Worm (Caenorhabditis elegans): Measurements from ENCODE around the gene best-22.

Gene best-22

DNA sequence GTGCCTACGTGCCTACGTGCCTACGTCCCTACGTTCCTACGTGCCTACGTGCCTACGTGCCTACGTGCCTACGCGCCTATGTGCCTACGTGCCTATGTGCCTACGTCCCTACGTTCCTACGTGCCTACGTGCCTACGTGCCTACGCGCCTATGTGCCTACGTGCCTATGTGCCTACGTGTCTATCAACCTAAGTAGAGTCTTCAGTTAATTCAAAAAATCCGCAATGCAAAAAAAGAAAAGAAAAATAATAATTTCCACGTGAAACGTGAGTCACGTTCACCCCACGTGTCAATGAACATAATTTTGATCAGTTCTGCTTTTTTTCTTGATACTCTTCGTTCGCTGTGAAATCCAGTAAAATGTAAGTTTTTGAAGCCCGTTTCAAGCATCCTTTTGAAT is 22.8 kb upstream of the best-22 start, which contains the start of gene F19B6.3:
Gene F19B6.3, plus strand, starts transcription at position 301 of the 400 bp plus-strand sequence.
- 0 out of 2 replicates have a peak, but pooled peaks have one; percentile 9 for TF ChIP-seq egl-43 (GFP tag; IDR thresholded peaks at IDR 0.05)

DNA sequence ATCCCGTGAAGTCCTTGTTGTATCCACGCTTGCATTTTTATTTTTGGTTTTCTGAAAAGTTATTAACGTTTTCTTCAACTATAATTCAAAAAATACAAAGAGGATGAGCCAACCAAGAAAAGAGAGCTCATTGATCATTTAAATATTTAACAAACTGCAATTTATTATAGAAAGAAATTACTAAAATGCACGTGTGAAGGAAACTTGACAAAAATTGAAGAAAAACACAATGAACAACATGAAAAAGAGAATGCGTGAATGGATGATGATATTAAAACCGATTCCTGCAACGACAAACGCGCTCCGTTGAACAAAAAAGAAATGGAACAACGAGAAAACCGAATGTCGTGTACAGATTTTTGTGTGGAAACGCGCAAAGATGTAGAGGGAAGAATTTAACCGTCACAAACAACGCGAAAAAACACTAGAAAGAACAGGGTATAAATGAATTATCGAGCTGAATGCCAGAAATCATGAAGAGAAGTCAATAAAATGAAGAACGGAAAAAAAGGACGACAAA is 18.8 kb upstream of the best-22 start, which contains the start of gene ufd-1:
Gene ufd-1, minus strand, starts transcription at position 51 of the 520 bp plus-strand sequence.
- TF ChIP-seq mes-2 (tag; optimal IDR thresholded peaks at IDR 0.05; ENCODE audit: poor library complexity, severe bottlenecking) (peak; percentile 37), aly-2 (tag; optimal IDR thresholded peaks at IDR 0.05) (no peak), lin-38 (GFP tag; IDR thresholded peaks at IDR 0.05) (peak; percentile 42), nhr-28 (tag; optimal IDR thresholded peaks at IDR 0.05) (peak; percentile 58), mep-1 (tag; optimal IDR thresholded peaks at IDR 0.05) (peak; percentile 51), dpl-1 (GFP tag; optimal IDR thresholded peaks at IDR 0.05) (peak; percentile 13), unc-130 (GFP tag; optimal IDR thresholded peaks at IDR 0.05) (no peak), tra-1 (GFP tag; IDR thresholded peaks at IDR 0.05) (no peak), snpc-4 (tag; optimal IDR thresholded peaks at IDR 0.05) (no peak), ama-1 (optimal IDR thresholded peaks at IDR 0.05) (peak; percentile 29)

DNA sequence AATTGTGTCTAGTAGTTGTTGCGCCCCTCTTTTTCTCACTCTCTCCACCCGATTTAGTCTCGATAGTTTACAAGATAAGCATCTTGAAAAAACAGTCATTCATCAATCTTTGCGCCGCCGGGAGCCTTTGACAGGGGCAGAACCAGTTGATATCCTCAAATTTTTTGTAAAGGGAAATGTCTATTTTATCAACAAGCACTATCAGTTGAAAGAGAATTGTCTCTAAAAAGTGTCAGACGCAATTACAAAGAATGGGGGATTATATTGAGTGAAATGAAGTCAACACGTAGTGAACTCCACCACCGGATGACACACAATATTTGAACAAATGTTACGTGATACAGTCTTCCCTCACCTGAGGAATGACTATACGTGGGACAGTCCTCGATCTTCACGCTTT is 15.6 kb upstream of the best-22 start:
- TF ChIP-seq ceh-44 (GFP tag; IDR thresholded peaks at IDR 0.05), result no peak
- no peak for TF ChIP-seq vab-7 (GFP tag; IDR thresholded peaks at IDR 0.05)
- TF ChIP-seq hlh-30 (tag; optimal IDR thresholded peaks at IDR 0.05; ENCODE audit: insufficient read depth), result no peak
- TF ChIP-seq nhr-28 (tag; optimal IDR thresholded peaks at IDR 0.05), result peak; percentile 18
- TF ChIP-seq dve-1 (tag; optimal IDR thresholded peaks at IDR 0.05; ENCODE audit: insufficient read depth), result peak; percentile 17
- TF ChIP-seq hlh-11 (tag; optimal IDR thresholded peaks at IDR 0.05), result no peak
- TF ChIP-seq ceh-28 (tag; optimal IDR thresholded peaks at IDR 0.05), result no peak
- TF ChIP-seq F26F4.8 (GFP tag; conservative IDR thresholded peaks at IDR 0.05), result no peak
- TF ChIP-seq nhr-77 (tag; optimal IDR thresholded peaks at IDR 0.05), result no peak
- no peak for TF ChIP-seq tra-1 (GFP tag; IDR thresholded peaks at IDR 0.05)
- no peak for TF ChIP-seq D1046.2 (GFP tag; IDR thresholded peaks at IDR 0.05)
- no peak for TF ChIP-seq mdt-29 (GFP tag; IDR thresholded peaks at IDR 0.05)
- TF ChIP-seq madf-5 (GFP tag; IDR thresholded peaks at IDR 0.05), result peak in 1 of 2 experiments; percentile 61; a peak in 1 of 4 replicates
- TF ChIP-seq egl-27 (tag; optimal IDR thresholded peaks at IDR 0.05), result no peak
- no peak for TF ChIP-seq attf-4 (tag; optimal IDR thresholded peaks at IDR 0.05)
- TF ChIP-seq dmd-6 (GFP tag; IDR thresholded peaks at IDR 0.05), result peak; percentile 42; the same call in 1 of the 2 replicates
- no peak for TF ChIP-seq ztf-11 (tag; optimal IDR thresholded peaks at IDR 0.05)
- TF ChIP-seq jun-1 (tag; optimal IDR thresholded peaks at IDR 0.05), result no peak
- TF ChIP-seq nhr-111 (GFP tag; optimal IDR thresholded peaks at IDR 0.05), result no peak
- no peak for TF ChIP-seq arid-1 (GFP tag; conservative IDR thresholded peaks at IDR 0.05)
- TF ChIP-seq Y75B8A.6 (GFP tag; IDR thresholded peaks at IDR 0.05), result no peak

DNA sequence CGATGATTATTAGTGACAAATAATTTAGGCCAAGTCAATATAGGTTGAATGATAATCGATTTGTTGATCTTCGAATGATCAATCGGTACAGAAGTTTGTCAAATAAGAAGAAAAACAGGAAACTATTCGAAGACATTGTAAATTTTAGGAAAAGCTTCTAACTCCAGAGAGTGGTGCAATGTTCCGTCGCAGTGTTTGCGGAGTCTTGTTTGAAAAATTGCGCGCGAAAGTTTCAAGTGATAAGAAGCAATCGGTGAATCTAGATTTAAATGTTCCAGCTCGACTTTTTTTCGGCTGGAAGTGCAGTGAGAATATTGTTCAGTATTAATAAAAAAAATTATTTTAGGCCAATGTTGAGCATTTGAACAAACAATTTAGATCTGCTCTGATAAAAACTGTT is 15.0 kb upstream of the best-22 start:
- TF ChIP-seq lir-3 (tag; optimal IDR thresholded peaks at IDR 0.05) (no peak), dpl-1 (GFP tag; optimal IDR thresholded peaks at IDR 0.05) (peak; percentile 79), mes-2 (tag; optimal IDR thresholded peaks at IDR 0.05; ENCODE audit: poor library complexity, severe bottlenecking) (peak; percentile 14), nhr-25 (tag; optimal IDR thresholded peaks at IDR 0.05; ENCODE audit: borderline replicate concordance, insufficient read depth) (no peak), lsy-2 (tag; optimal IDR thresholded peaks at IDR 0.05) (peak in 1 of 2 experiments; percentile 15), mep-1 (tag; optimal IDR thresholded peaks at IDR 0.05) (no peak), zag-1 (tag; optimal IDR thresholded peaks at IDR 0.05) (no peak), madf-5 (GFP tag; IDR thresholded peaks at IDR 0.05) (no peak), pqm-1 (tag; optimal IDR thresholded peaks at IDR 0.05) (no peak), daf-16 (GFP tag; optimal IDR thresholded peaks at IDR 0.05) (no peak), daf-16 (tag; optimal IDR thresholded peaks at IDR 0.05) (peak; percentile 29)

Data from whole organism, L4 larva.